Fruit fly (Drosophila melanogaster): ENCODE data around the gene Nepl15.

DNA sequence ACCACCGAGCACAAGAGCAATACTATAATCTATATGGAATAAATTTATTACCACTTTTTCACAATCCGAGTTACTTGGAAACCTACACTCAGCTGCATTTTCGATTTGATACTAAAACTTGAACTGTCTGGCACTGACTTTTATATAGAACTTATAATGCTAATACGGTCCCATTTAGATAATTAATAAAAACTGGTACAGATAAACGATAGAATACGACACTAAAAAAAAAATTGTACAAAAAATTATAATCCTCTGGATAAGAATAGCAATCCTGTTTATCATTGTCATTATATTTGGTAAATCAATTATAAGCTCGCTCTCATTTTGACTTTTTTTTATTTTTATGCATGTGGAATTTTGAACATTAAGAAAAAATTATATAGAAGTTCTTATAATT is 4.2 kb upstream of the Nepl15 start, which contains the start of gene CG43093:
- TF ChIP-seq CG8290 (GFP tag; optimal IDR thresholded peaks at IDR 0.05) (no peak), CG8290 (tag; optimal IDR thresholded peaks at IDR 0.05) (no peak), tna (GFP tag; IDR thresholded peaks at IDR 0.05; ENCODE audit: partially characterized antibody) (no peak), D19B (GFP tag; optimal IDR thresholded peaks at IDR 0.05) (no peak), Vsx1 (GFP tag; optimal IDR thresholded peaks at IDR 0.05) (no peak), z (GFP tag; IDR thresholded peaks at IDR 0.05) (no peak), mld (GFP tag; IDR thresholded peaks at IDR 0.05; ENCODE audit: partially characterized antibody) (no peak)
